Fruit fly (Drosophila melanogaster): ENCODE results near the gene dj.
A peak's percentile ranks its signal among the peaks of the same experiment; 100 is the strongest.

Gene dj

dm6 chr3R:7081972-7082371, 22.9 kb downstream of the dj start, which contains the start of gene Dpck (continued):
- peak; percentile 27 for TF ChIP-seq CG17359 (tag; optimal IDR thresholded peaks at IDR 0.05)
- no peak for TF ChIP-seq CG6813 (GFP tag; optimal IDR thresholded peaks at IDR 0.05)
- TF ChIP-seq CG2129 (GFP tag; IDR thresholded peaks at IDR 0.05; ENCODE audit: partially characterized antibody): no peak
- no peak for TF ChIP-seq esg (GFP tag; conservative IDR thresholded peaks at IDR 0.05)
- no peak for TF ChIP-seq cg (GFP tag; optimal IDR thresholded peaks at IDR 0.05)
- no peak for TF ChIP-seq fd102C (GFP tag; optimal IDR thresholded peaks at IDR 0.05)
- no peak for TF ChIP-seq CG5245 (GFP tag; optimal IDR thresholded peaks at IDR 0.05)
- TF ChIP-seq Sox102F (GFP tag; optimal IDR thresholded peaks at IDR 0.05): no peak
- peak in 1 of 2 experiments; percentile 19 for TF ChIP-seq Hr51 (GFP tag; optimal IDR thresholded peaks at IDR 0.05)
- no peak for TF ChIP-seq CG3726 (GFP tag; IDR thresholded peaks at IDR 0.05)
- no peak for TF ChIP-seq ab (GFP tag; optimal IDR thresholded peaks at IDR 0.05)
- peak; percentile 45 for TF ChIP-seq CG14710 (tag; optimal IDR thresholded peaks at IDR 0.05)
- TF ChIP-seq CG13775 (GFP tag; optimal IDR thresholded peaks at IDR 0.05): peak; percentile 9
- TF ChIP-seq CG34376 (GFP tag; optimal IDR thresholded peaks at IDR 0.05): peak; percentile 52
- no peak for TF ChIP-seq Taf1 (GFP tag; IDR thresholded peaks at IDR 0.05)
- no peak for TF ChIP-seq Usf (GFP tag; optimal IDR thresholded peaks at IDR 0.05)
- TF ChIP-seq wor (GFP tag; IDR thresholded peaks at IDR 0.05): no peak
- no peak for TF ChIP-seq CG6683 (GFP tag; optimal IDR thresholded peaks at IDR 0.05)
- TF ChIP-seq CG2199 (GFP tag; IDR thresholded peaks at IDR 0.05): no peak
- no peak for TF ChIP-seq CG4404 (GFP tag; IDR thresholded peaks at IDR 0.05)
- no peak for TF ChIP-seq Opbp (GFP tag; IDR thresholded peaks at IDR 0.05; ENCODE audit: partially characterized antibody)
- TF ChIP-seq CG5180 (GFP tag; optimal IDR thresholded peaks at IDR 0.05): no peak
- TF ChIP-seq jumu (GFP tag; optimal IDR thresholded peaks at IDR 0.05): no peak
- no peak for TF ChIP-seq CG1024 (GFP tag; IDR thresholded peaks at IDR 0.05)
- TF ChIP-seq CG14860 (GFP tag; IDR thresholded peaks at IDR 0.05; ENCODE audit: partially characterized antibody): no peak
- peak; percentile 48 for TF ChIP-seq CG10267 (tag; optimal IDR thresholded peaks at IDR 0.05)
- TF ChIP-seq ro (GFP tag; IDR thresholded peaks at IDR 0.05): no peak
- peak; percentile 4 for TF ChIP-seq CG12071 (GFP tag; optimal IDR thresholded peaks at IDR 0.05)
- no peak for TF ChIP-seq Six4 (GFP tag; optimal IDR thresholded peaks at IDR 0.05)
- no peak for TF ChIP-seq sc (optimal IDR thresholded peaks at IDR 0.05)
- no peak for TF ChIP-seq sc (GFP tag; optimal IDR thresholded peaks at IDR 0.05)
- TF ChIP-seq ap (GFP tag; IDR thresholded peaks at IDR 0.05): no peak
- no peak for TF ChIP-seq Dek (tag; optimal IDR thresholded peaks at IDR 0.05)
- peak; percentile 57 for TF ChIP-seq pzg (GFP tag; optimal IDR thresholded peaks at IDR 0.05)
- TF ChIP-seq grau (tag; optimal IDR thresholded peaks at IDR 0.05): peak; percentile 33
- no peak for TF ChIP-seq Elba2 (GFP tag; optimal IDR thresholded peaks at IDR 0.05)
- no peak for TF ChIP-seq tll (GFP tag; optimal IDR thresholded peaks at IDR 0.05)
- peak; percentile 38 for TF ChIP-seq CG17829 (tag; optimal IDR thresholded peaks at IDR 0.05)
- peak; percentile 19 for TF ChIP-seq CG2116 (GFP tag; optimal IDR thresholded peaks at IDR 0.05)
- TF ChIP-seq nmo (GFP tag; optimal IDR thresholded peaks at IDR 0.05): peak; percentile 21
- 0 out of 3 replicates have a peak, but pooled peaks have one; percentile 30 for TF ChIP-seq CG17361 (GFP tag; IDR thresholded peaks at IDR 0.05)
- peak; percentile 34 for TF ChIP-seq CG8924 (tag; optimal IDR thresholded peaks at IDR 0.05)
- no peak for TF ChIP-seq Poxn (GFP tag; IDR thresholded peaks at IDR 0.05)
- TF ChIP-seq Hmr (GFP tag; optimal IDR thresholded peaks at IDR 0.05): peak; percentile 46
- no peak for TF ChIP-seq corto (GFP tag; optimal IDR thresholded peaks at IDR 0.05)
- no peak for TF ChIP-seq gt (GFP tag; IDR thresholded peaks at IDR 0.05)
- no peak for TF ChIP-seq CG9876 (GFP tag; optimal IDR thresholded peaks at IDR 0.05)
- no peak for TF ChIP-seq CG16863 (GFP tag; optimal IDR thresholded peaks at IDR 0.05)
- TF ChIP-seq CG4854 (GFP tag; optimal IDR thresholded peaks at IDR 0.05): peak; percentile 28
- TF ChIP-seq psq (GFP tag; optimal IDR thresholded peaks at IDR 0.05): no peak
- no peak for TF ChIP-seq CG12299 (tag; optimal IDR thresholded peaks at IDR 0.05)
